Fruit fly (Drosophila melanogaster) whole organism, adult: ENCODE results near the gene CG32376.

Experiments
- CG11617 ChIP-seq: fragments of 200-800 bp; sonication (Bioruptor generic); optimal IDR thresholded peaks from 2 replicates; lab custom pipeline; 2017; ENCODE audit warnings: mild to moderate bottlenecking, missing biosample characterization, missing genetic modification reagents, missing genetic modification characterization
- CG12768 ChIP-seq: fragments of 200-800 bp; sonication (Bioruptor generic); optimal IDR thresholded peaks from 2 replicates; lab custom pipeline; 2017; ENCODE audit warnings: missing biosample characterization, missing genetic modification characterization, mild to moderate bottlenecking, moderate library complexity, missing genetic modification reagents
- CG14711 ChIP-seq: fragments of 200-800 bp; sonication (Bioruptor generic); optimal IDR thresholded peaks from 2 replicates; lab custom pipeline; 2018; ENCODE audit warnings: missing biosample characterization, mild to moderate bottlenecking, missing genetic modification characterization, moderate library complexity
- CG1620 ChIP-seq: fragments of 200-800 bp; sonication (Bioruptor generic); optimal IDR thresholded peaks from 2 replicates; lab custom pipeline; 2016; ENCODE audit warnings: missing biosample characterization, missing genetic modification characterization
- CG33017 ChIP-seq: fragments of 200-800 bp; sonication (Bioruptor generic); optimal IDR thresholded peaks from 2 replicates; lab custom pipeline; 2018; ENCODE audit warnings: missing biosample characterization, mild to moderate bottlenecking, missing genetic modification characterization, moderate library complexity
- CG5204 ChIP-seq: fragments of 200-800 bp; sonication (Bioruptor generic); optimal IDR thresholded peaks from 2 replicates; lab custom pipeline; 2016; ENCODE audit warnings: missing biosample characterization, missing genetic modification characterization
- CG7045 ChIP-seq: fragments of 200-800 bp; sonication (Bioruptor generic); optimal IDR thresholded peaks from 2 replicates; lab custom pipeline; 2017; ENCODE audit warnings: missing biosample characterization, mild to moderate bottlenecking, missing genetic modification characterization
- CG7101 ChIP-seq: fragments of 200-800 bp; sonication (Bioruptor generic); optimal IDR thresholded peaks from 2 replicates; lab custom pipeline; 2018; ENCODE audit warnings: missing biosample characterization, mild to moderate bottlenecking, missing genetic modification characterization, moderate library complexity
- Clk ChIP-seq: fragments of 200-800 bp; sonication (Bioruptor generic); optimal IDR thresholded peaks from 2 replicates; lab custom pipeline; 2017; ENCODE audit warnings: missing biosample characterization, missing genetic modification characterization
- Crg-1 ChIP-seq: fragments of 200-800 bp; sonication (Bioruptor generic); optimal IDR thresholded peaks from 2 replicates; lab custom pipeline; 2016; ENCODE audit warnings: missing biosample characterization, missing genetic modification characterization
- Hr96 ChIP-seq: fragments of 200-800 bp; sonication (Bioruptor generic); optimal IDR thresholded peaks from 2 replicates; lab custom pipeline; 2016; ENCODE audit warnings: missing biosample characterization, missing genetic modification characterization
- Mnt ChIP-seq: fragments of 200-800 bp; sonication (Bioruptor generic); optimal IDR thresholded peaks from 2 replicates; lab custom pipeline; 2016; ENCODE audit warnings: missing biosample characterization, mild to moderate bottlenecking, missing genetic modification characterization
- bab1 ChIP-seq: fragments of 200-800 bp; sonication (Bioruptor generic); optimal IDR thresholded peaks from 3 replicates; lab custom pipeline; 2019; ENCODE audit warnings: missing biosample characterization, mild to moderate bottlenecking, missing genetic modification characterization, moderate library complexity
- cic ChIP-seq: fragments of 200-800 bp; sonication (Bioruptor generic); optimal IDR thresholded peaks from 2 replicates; lab custom pipeline; 2017; ENCODE audit warnings: missing biosample characterization, mild to moderate bottlenecking, missing genetic modification characterization, moderate library complexity
- cnc ChIP-seq, 2 experiments: fragments of >200 bp; optimal IDR thresholded peaks; 2 replicates each; lab custom pipeline; 2017
- kay ChIP-seq: fragments of 200-800 bp; sonication (Bioruptor generic); peaks from one replicate; lab custom pipeline; 2016; ENCODE audit warnings: missing biosample characterization, missing genetic modification characterization, borderline replicate concordance
- ovo ChIP-seq: fragments of 200-800 bp; sonication (Bioruptor generic); optimal IDR thresholded peaks from 2 replicates; lab custom pipeline; 2016; ENCODE audit warnings: missing biosample characterization, missing genetic modification characterization
- pad ChIP-seq: fragments of 200-800 bp; sonication (Bioruptor generic); optimal IDR thresholded peaks from 3 replicates; lab custom pipeline; 2017; ENCODE audit warnings: missing biosample characterization, missing genetic modification characterization, mild to moderate bottlenecking, moderate library complexity, missing genetic modification reagents
- tj ChIP-seq: fragments of 200-800 bp; sonication (Bioruptor generic); optimal IDR thresholded peaks from 3 replicates; lab custom pipeline; 2017; ENCODE audit warnings: missing biosample characterization, mild to moderate bottlenecking, missing genetic modification characterization, moderate library complexity
- toe ChIP-seq: fragments of 200-800 bp; sonication (Bioruptor generic); optimal IDR thresholded peaks from 2 replicates; lab custom pipeline; 2016; ENCODE audit warnings: missing biosample characterization, missing genetic modification characterization

Gene CG32376

dm6 chr3L:7542357-7542756 lies at the start of gene CG32376:
CG32376 (minus strand) TSS chr3L:7542457.
- no peak for TF ChIP-seq CG7101 (tag; lab: Kevin White, UChicago)
- no peak for TF ChIP-seq Crg-1 (GFP tag; lab: Kevin White, UChicago)

dm6 chr3L:7590898-7591297 lies 48.6 kb upstream of the CG32376 start, which contains the start of gene t-Grip84:
t-Grip84 (minus strand) TSS chr3L:7590998.
- no peak for TF ChIP-seq CG11617
- no peak for TF ChIP-seq cnc (optimal IDR thresholded peaks at IDR 0.05; lab: Kevin White, UChicago)
- TF ChIP-seq pad (GFP tag; lab: Kevin White, UChicago): no peak
- TF ChIP-seq CG1620: no peak
- TF ChIP-seq CG7101 (tag; lab: Kevin White, UChicago): no peak
- TF ChIP-seq toe: no peak
- no peak for TF ChIP-seq CG14711 (tag; lab: Kevin White, UChicago)
- no peak for TF ChIP-seq kay
- no peak for TF ChIP-seq CG5204
- TF ChIP-seq tj (GFP tag; lab: Kevin White, UChicago): no peak
- TF ChIP-seq Mnt: no peak
- TF ChIP-seq CG33017 (tag; lab: Kevin White, UChicago): no peak
- TF ChIP-seq ovo (GFP tag; lab: Kevin White, UChicago): no peak
- no peak for TF ChIP-seq CG12768 (GFP tag; lab: Kevin White, UChicago)
- no peak for TF ChIP-seq cic (GFP tag; lab: Kevin White, UChicago)

- TF ChIP-seq CG7045 (GFP tag; lab: Kevin White, UChicago) (no peak), CG14711 (tag; lab: Kevin White, UChicago) (no peak), Crg-1 (GFP tag; lab: Kevin White, UChicago) (no peak), toe (no peak)
Measured at dm6 chr3L:7583154-7583553, 40.9 kb upstream of the CG32376 start, which contains the start of gene mmm. mmm (plus strand) TSS chr3L:7583454.

- TF ChIP-seq ovo (GFP tag; lab: Kevin White, UChicago) (no peak), CG7045 (GFP tag; lab: Kevin White, UChicago) (no peak), tj (GFP tag; lab: Kevin White, UChicago) (no peak), kay (no peak), Crg-1 (GFP tag; lab: Kevin White, UChicago) (no peak), CG12768 (GFP tag; lab: Kevin White, UChicago) (no peak)
Measured at dm6 chr3L:7572948-7573347, 30.7 kb upstream of the CG32376 start.

- TF ChIP-seq tj (GFP tag; lab: Kevin White, UChicago): no peak
- TF ChIP-seq Mnt: no peak
- no peak for TF ChIP-seq CG12768 (GFP tag; lab: Kevin White, UChicago)
- TF ChIP-seq kay: no peak
- TF ChIP-seq cnc (optimal IDR thresholded peaks at IDR 0.05; lab: Kevin White, UChicago): no peak
- no peak for TF ChIP-seq CG33017 (tag; lab: Kevin White, UChicago)
- no peak for TF ChIP-seq CG1620
- TF ChIP-seq CG11617: no peak
Measured at dm6 chr3L:7562310-7562709, 20.1 kb upstream of the CG32376 start, which contains the start of gene frac. frac (plus strand) TSS chr3L:7562610.

dm6 chr3L:7560580-7560979 lies 18.3 kb upstream of the CG32376 start:
- TF ChIP-seq CG5204 (no peak), CG33017 (tag; lab: Kevin White, UChicago) (no peak), Mnt (no peak), cnc (optimal IDR thresholded peaks at IDR 0.05; lab: Kevin White, UChicago) (no peak), CG14711 (tag; lab: Kevin White, UChicago) (no peak), Crg-1 (GFP tag; lab: Kevin White, UChicago) (no peak), CG7101 (tag; lab: Kevin White, UChicago) (no peak), ovo (GFP tag; lab: Kevin White, UChicago) (no peak), CG11617 (no peak), CG7045 (GFP tag; lab: Kevin White, UChicago) (no peak), tj (GFP tag; lab: Kevin White, UChicago) (no peak), bab1 (GFP tag; lab: Kevin White, UChicago) (no peak), pad (GFP tag; lab: Kevin White, UChicago) (no peak), Clk (GFP tag; lab: Kevin White, UChicago) (no peak), toe (no peak), cic (GFP tag; lab: Kevin White, UChicago) (no peak), Hr96 (GFP tag; lab: Kevin White, UChicago) (no peak), CG1620 (no peak), kay (no peak), CG12768 (GFP tag; lab: Kevin White, UChicago) (no peak)

dm6 chr3L:7559937-7560336 lies 17.7 kb upstream of the CG32376 start, which contains the start of gene CG14837:
CG14837 (minus strand) TSS chr3L:7560037.
- TF ChIP-seq CG7045 (GFP tag; lab: Kevin White, UChicago) (no peak), ovo (GFP tag; lab: Kevin White, UChicago) (no peak), CG1620 (no peak), tj (GFP tag; lab: Kevin White, UChicago) (no peak), kay (no peak), bab1 (GFP tag; lab: Kevin White, UChicago) (no peak), Clk (GFP tag; lab: Kevin White, UChicago) (no peak), Mnt (no peak), CG33017 (tag; lab: Kevin White, UChicago) (no peak), pad (GFP tag; lab: Kevin White, UChicago) (no peak), Crg-1 (GFP tag; lab: Kevin White, UChicago) (no peak), Hr96 (GFP tag; lab: Kevin White, UChicago) (no peak), CG14711 (tag; lab: Kevin White, UChicago) (no peak), CG11617 (no peak), toe (no peak), CG5204 (no peak), cnc (optimal IDR thresholded peaks at IDR 0.05; lab: Kevin White, UChicago) (no peak), cic (GFP tag; lab: Kevin White, UChicago) (no peak), CG12768 (GFP tag; lab: Kevin White, UChicago) (no peak)
